Fruit fly (Drosophila melanogaster) ovary, adult (tissue): ENCODE data around the gene Tsp.
A peak's percentile ranks its signal among the peaks of the same experiment; 100 is the strongest.

Experiments
- CG17801 ChIP-seq: fragments of 200-800 bp; optimal IDR thresholded peaks from 2 replicates; lab custom pipeline; 2019; ENCODE audit warnings: missing biosample characterization, mild to moderate bottlenecking, missing genetic modification characterization, moderate library complexity; ENCODE audit not compliant: partially characterized antibody

Gene Tsp

dm6 chr2L:6708997-6709662 lies at the start of gene Tsp:
Gene Tsp, minus strand, starts transcription at chr2L:6709086.
- TF ChIP-seq CG17801 = no peak

- no peak for TF ChIP-seq CG17801
These were observed 42.2 kb upstream of the Tsp start for dm6 chr2L:6751037-6751436.

dm6 chr2L:6747814-6748213 lies 38.9 kb upstream of the Tsp start, which contains the start of gene CG44271:
Gene CG44271, minus strand, starts transcription at chr2L:6747914.
- no peak for TF ChIP-seq CG17801

- no peak for TF ChIP-seq CG17801
These were observed 36.6 kb upstream of the Tsp start, which contains the start of gene CG31910 for dm6 chr2L:6745522-6745921. Gene CG31910, minus strand, starts transcription at chr2L:6745622.

dm6 chr2L:6741980-6742591 lies 33.2 kb upstream of the Tsp start, which contains the start of gene meng:
Gene meng, plus strand, starts transcription at chr2L:6742502.
- TF ChIP-seq CG17801 = no peak

- no peak for TF ChIP-seq CG17801
These were observed 31.2 kb upstream of the Tsp start, which contains the start of gene TTLL3A for dm6 chr2L:6740088-6740487. Gene TTLL3A, minus strand, starts transcription at chr2L:6740188.

dm6 chr2L:6732566-6732965 lies 23.7 kb upstream of the Tsp start, which contains the start of gene TTLL3B:
Gene TTLL3B, plus strand, starts transcription at chr2L:6732866.
- TF ChIP-seq CG17801 = no peak

- TF ChIP-seq CG17801 = no peak
These were observed 15.0 kb upstream of the Tsp start, which contains the start of gene Liprin-alpha for dm6 chr2L:6723750-6724503. Gene Liprin-alpha, plus strand, starts transcription at chr2L:6723903.

dm6 chr2L:6722822-6723749 lies 14.2 kb upstream of the Tsp start, which contains the start of gene homer:
Gene homer, minus strand, starts transcription at chr2L:6723359.
- no peak for TF ChIP-seq CG17801

- no peak for TF ChIP-seq CG17801
These were observed 12.8 kb upstream of the Tsp start for dm6 chr2L:6721710-6722109.

- peak; percentile 44 for TF ChIP-seq CG17801
These were observed 8.6 kb upstream of the Tsp start, which contains the start of gene Aatf for dm6 chr2L:6717460-6717859. Gene Aatf, plus strand, starts transcription at chr2L:6717625.

- TF ChIP-seq CG17801 = no peak
These were observed 8.0 kb upstream of the Tsp start for dm6 chr2L:6716921-6717320.

- TF ChIP-seq CG17801 = no peak
These were observed 7.4 kb upstream of the Tsp start, which contains the start of gene AkhR for dm6 chr2L:6716182-6716770. Gene AkhR, minus strand, starts transcription at chr2L:6716186.

- no peak for TF ChIP-seq CG17801
These were observed 2.4 kb downstream of the Tsp start for dm6 chr2L:6706368-6706919.

- no peak for TF ChIP-seq CG17801
These were observed 3.8 kb downstream of the Tsp start for dm6 chr2L:6705081-6705480.
